Fruit fly (Drosophila melanogaster) whole organism, embryonic: ENCODE results near the gene Nrd1.

Source experiments
- CG10462 ChIP-seq: fragments of 200-800 bp; sonication (Bioruptor generic); optimal IDR thresholded peaks from 2 replicates; lab custom pipeline; 2016; ENCODE audit warnings: missing biosample characterization, missing genetic modification characterization
- CG13287 ChIP-seq: fragments of 200-800 bp; sonication (Bioruptor generic); IDR thresholded peaks from 2 replicates; pipeline ENCODE4 v1.3.6; 2022; ENCODE audit warnings: missing biosample characterization, missing genetic modification characterization; ENCODE audit not compliant: partially characterized antibody
- CG14667 ChIP-seq: fragments of 200-800 bp; sonication (Bioruptor generic); IDR thresholded peaks from 2 replicates; pipeline ENCODE4 v1.3.6; 2022; ENCODE audit warnings: missing biosample characterization, missing genetic modification characterization
- CG14710 ChIP-seq: fragments of 200-800 bp; sonication (Bioruptor generic); optimal IDR thresholded peaks from 3 replicates; lab custom pipeline; 2019; ENCODE audit warnings: missing biosample characterization, mild to moderate bottlenecking, missing genetic modification characterization, moderate library complexity
- CG17361 ChIP-seq: fragments of 200-800 bp; sonication (Bioruptor generic); IDR thresholded peaks from 3 replicates; pipeline ENCODE4 v1.3.6; 2022; ENCODE audit warnings: missing biosample characterization, missing genetic modification characterization
- CG17802 ChIP-seq: fragments of 200-800 bp; sonication (Bioruptor generic); optimal IDR thresholded peaks from 2 replicates; lab custom pipeline; 2018; ENCODE audit warnings: missing biosample characterization, mild to moderate bottlenecking, missing genetic modification characterization, moderate library complexity
- CG17912 ChIP-seq: fragments of 200-800 bp; sonication (Bioruptor generic); optimal IDR thresholded peaks from 2 replicates; lab custom pipeline; 2018; ENCODE audit warnings: missing biosample characterization, mild to moderate bottlenecking, missing genetic modification characterization
- CG18764 ChIP-seq: fragments of 200-800 bp; sonication (Bioruptor generic); optimal IDR thresholded peaks from 3 replicates; lab custom pipeline; 2016; ENCODE audit warnings: missing biosample characterization, missing genetic modification characterization
- CG2678 ChIP-seq: fragments of 200-800 bp; sonication (Bioruptor generic); optimal IDR thresholded peaks from 3 replicates; lab custom pipeline; 2019; ENCODE audit warnings: missing biosample characterization, mild to moderate bottlenecking, missing genetic modification characterization, moderate library complexity
- CG30020 ChIP-seq: fragments of 200-800 bp; optimal IDR thresholded peaks from 2 replicates; lab custom pipeline; 2019; ENCODE audit warnings: missing biosample characterization, mild to moderate bottlenecking, missing genetic modification characterization, moderate library complexity
- CG30403 ChIP-seq: fragments of 200-800 bp; sonication (Bioruptor generic); optimal IDR thresholded peaks from 3 replicates; lab custom pipeline; 2016; ENCODE audit warnings: missing biosample characterization, missing genetic modification characterization
- CG3995 ChIP-seq: fragments of 200-800 bp; sonication (Bioruptor generic); optimal IDR thresholded peaks from 3 replicates; lab custom pipeline; 2016; ENCODE audit warnings: missing biosample characterization, missing genetic modification characterization
- CG42726 ChIP-seq: fragments of 200-800 bp; sonication (Bioruptor generic); IDR thresholded peaks from 2 replicates; pipeline ENCODE4 v1.3.6; 2022; ENCODE audit warnings: missing biosample characterization, missing genetic modification characterization; ENCODE audit not compliant: partially characterized antibody
- CG4328 ChIP-seq: fragments of 200-800 bp; sonication (Bioruptor generic); optimal IDR thresholded peaks from 3 replicates; lab custom pipeline; 2017; ENCODE audit warnings: missing biosample characterization, missing genetic modification reagents, missing genetic modification characterization
- CG4820 ChIP-seq: fragments of 200-800 bp; sonication (Bioruptor generic); optimal IDR thresholded peaks from 3 replicates; lab custom pipeline; 2016; ENCODE audit warnings: missing biosample characterization, missing genetic modification characterization
- CG6683 ChIP-seq: fragments of 200-800 bp; sonication (Bioruptor generic); optimal IDR thresholded peaks from 2 replicates; lab custom pipeline; 2017; ENCODE audit warnings: missing biosample characterization, mild to moderate bottlenecking, missing genetic modification characterization, missing genetic modification reagents
- CG8281 ChIP-seq: fragments of 200-800 bp; sonication (Bioruptor generic); optimal IDR thresholded peaks from 2 replicates; lab custom pipeline; 2018; ENCODE audit warnings: missing biosample characterization, mild to moderate bottlenecking, missing genetic modification characterization, moderate library complexity
- Fer2 ChIP-seq: fragments of 200-800 bp; sonication (Bioruptor generic); optimal IDR thresholded peaks from 2 replicates; lab custom pipeline; 2018; ENCODE audit warnings: missing biosample characterization, mild to moderate bottlenecking, missing genetic modification characterization, moderate library complexity
- Hsf ChIP-seq: fragments of 200-800 bp; sonication (Bioruptor generic); optimal IDR thresholded peaks from 3 replicates; lab custom pipeline; 2016; ENCODE audit warnings: missing biosample characterization, missing genetic modification characterization
- Jarid2 ChIP-seq: fragments of 200-800 bp; sonication (Bioruptor generic); optimal IDR thresholded peaks from 3 replicates; lab custom pipeline; 2017; ENCODE audit warnings: mild to moderate bottlenecking, missing biosample characterization, missing genetic modification reagents, missing genetic modification characterization
- Med ChIP-seq: fragments of 200-800 bp; sonication (Bioruptor generic); peaks from one replicate; lab custom pipeline; 2016; ENCODE audit warnings: missing biosample characterization, missing genetic modification characterization, mild to moderate bottlenecking, inconsistent platforms, moderate library complexity
- Myb ChIP-seq: fragments of 200-800 bp; sonication (Bioruptor generic); optimal IDR thresholded peaks from 2 replicates; lab custom pipeline; 2016; ENCODE audit warnings: missing biosample characterization, missing genetic modification characterization
- Poxn ChIP-seq: fragments of 200-800 bp; sonication (Bioruptor generic); IDR thresholded peaks from 2 replicates; pipeline ENCODE4 v1.3.6; 2022; ENCODE audit warnings: missing biosample characterization, missing genetic modification characterization
- Rfx ChIP-seq: fragments of 200-800 bp; sonication (Bioruptor generic); IDR thresholded peaks from 2 replicates; pipeline ENCODE4 v1.3.6; 2022; ENCODE audit warnings: missing biosample characterization, missing genetic modification characterization
- Vsx1 ChIP-seq: fragments of 200-800 bp; sonication (Bioruptor generic); optimal IDR thresholded peaks from 2 replicates; lab custom pipeline; 2017; ENCODE audit warnings: missing biosample characterization, mild to moderate bottlenecking, missing genetic modification characterization, missing genetic modification reagents
- aop ChIP-seq: fragments of 200-800 bp; sonication (Bioruptor generic); IDR thresholded peaks from 2 replicates; pipeline ENCODE4 v1.3.6; 2022; ENCODE audit warnings: missing biosample characterization, missing genetic modification characterization
- bbx ChIP-seq: fragments of 200-800 bp; sonication (Bioruptor generic); IDR thresholded peaks from 2 replicates; pipeline ENCODE4 v1.3.6; 2022; ENCODE audit warnings: missing biosample characterization, missing genetic modification characterization; ENCODE audit not compliant: partially characterized antibody
- dpn ChIP-seq, 2 experiments: fragments of 200-800 bp; sonication (Bioruptor generic); optimal IDR thresholded peaks; 3 replicates each; lab custom pipeline; 2016; ENCODE audit warnings: missing biosample characterization in 2 of 2, missing genetic modification characterization in 2 of 2
- esg ChIP-seq: fragments of 200-800 bp; sonication (Bioruptor generic); conservative IDR thresholded peaks from 2 replicates; pipeline ENCODE4 v1.3.6; 2022; ENCODE audit warnings: missing biosample characterization, missing genetic modification characterization
- gce ChIP-seq: fragments of 200-800 bp; sonication (Bioruptor generic); IDR thresholded peaks from 3 replicates; pipeline ENCODE4 v1.3.6; 2022; ENCODE audit warnings: missing biosample characterization, missing genetic modification characterization
- gcm ChIP-seq: fragments of 200-800 bp; sonication (Bioruptor generic); optimal IDR thresholded peaks from 2 replicates; lab custom pipeline; 2019; ENCODE audit warnings: missing biosample characterization, mild to moderate bottlenecking, missing genetic modification characterization, moderate library complexity
- grn ChIP-seq: fragments of 200-800 bp; sonication (Bioruptor generic); optimal IDR thresholded peaks from 3 replicates; lab custom pipeline; 2017; ENCODE audit warnings: missing biosample characterization, missing genetic modification characterization
- ham ChIP-seq: fragments of 200-800 bp; sonication (Bioruptor generic); IDR thresholded peaks from 2 replicates; pipeline ENCODE4 v1.3.6; 2022; ENCODE audit warnings: missing biosample characterization, missing genetic modification characterization
- mam ChIP-seq: fragments of 200-800 bp; sonication (Bioruptor generic); optimal IDR thresholded peaks from 3 replicates; lab custom pipeline; 2016; ENCODE audit warnings: missing biosample characterization, missing genetic modification characterization
- psq ChIP-seq: fragments of 200-800 bp; sonication (Bioruptor generic); optimal IDR thresholded peaks from 2 replicates; lab custom pipeline; 2017; ENCODE audit warnings: missing biosample characterization, missing genetic modification characterization
- row ChIP-seq: fragments of 200-800 bp; sonication (Bioruptor generic); IDR thresholded peaks from 3 replicates; pipeline ENCODE4 v1.3.6; 2022; ENCODE audit warnings: missing biosample characterization, missing genetic modification characterization
- sd ChIP-seq: fragments of 200-800 bp; sonication (Bioruptor generic); optimal IDR thresholded peaks from 3 replicates; lab custom pipeline; 2018; ENCODE audit warnings: missing biosample characterization, mild to moderate bottlenecking, missing genetic modification characterization, moderate library complexity
- sqz ChIP-seq: fragments of 200-800 bp; sonication (Bioruptor generic); optimal IDR thresholded peaks from 3 replicates; lab custom pipeline; 2018; ENCODE audit warnings: missing biosample characterization, mild to moderate bottlenecking, missing genetic modification characterization
- stwl ChIP-seq: fragments of 200-800 bp; sonication (Bioruptor generic); optimal IDR thresholded peaks from 3 replicates; lab custom pipeline; 2018; ENCODE audit warnings: missing biosample characterization, mild to moderate bottlenecking, missing genetic modification characterization, moderate library complexity
- tna ChIP-seq: fragments of 200-800 bp; sonication (Bioruptor generic); IDR thresholded peaks from 2 replicates; pipeline ENCODE4 v1.3.6; 2022; ENCODE audit warnings: missing biosample characterization, missing genetic modification characterization; ENCODE audit not compliant: partially characterized antibody
- wek ChIP-seq: fragments of 200-800 bp; sonication (Bioruptor generic); optimal IDR thresholded peaks from 3 replicates; lab custom pipeline; 2018; ENCODE audit warnings: missing biosample characterization, mild to moderate bottlenecking, missing genetic modification characterization, moderate library complexity

Gene Nrd1

DNA sequence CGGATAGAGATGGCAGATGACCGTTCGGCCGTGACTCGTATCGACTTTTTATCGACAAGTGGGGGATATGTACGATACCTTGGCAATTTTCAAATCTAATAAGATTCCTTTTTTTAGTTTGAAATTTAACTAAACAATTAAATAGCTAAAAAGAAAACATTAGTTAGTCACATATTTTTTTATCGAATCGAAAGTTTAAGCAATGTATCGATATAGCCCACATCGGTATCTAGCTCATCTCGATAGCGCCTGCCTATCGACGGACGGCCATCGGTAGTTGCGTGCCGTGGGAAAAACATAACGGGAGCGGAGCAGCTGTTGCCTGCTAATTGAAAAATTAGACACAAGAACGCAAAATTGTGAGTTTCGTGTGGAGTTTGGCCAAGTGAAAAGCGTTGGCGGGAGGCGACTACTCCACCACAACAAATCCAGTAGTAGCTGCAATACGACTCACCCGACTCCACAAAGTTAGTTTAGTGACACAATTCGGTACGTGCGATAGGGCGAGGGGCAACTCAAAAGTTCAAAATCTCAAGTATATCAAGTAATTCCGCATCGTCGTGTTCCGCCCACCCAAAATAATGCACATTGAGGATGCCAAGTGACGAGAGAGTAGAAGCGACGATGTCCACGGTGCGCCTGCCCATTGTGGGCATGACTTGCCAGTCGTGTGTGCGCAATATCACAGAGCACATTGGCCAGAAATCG lies 13.8 kb downstream of the Nrd1 start, which contains the start of the genes CG10347 and ATP7 (continued):
- TF ChIP-seq CG8281 (tag; lab: Kevin White, UChicago) (no peak), CG13287 (GFP tag; lab: Robert Waterston, UW) (peak; percentile 96), Fer2 (tag; lab: Kevin White, UChicago) (no peak), esg (GFP tag; lab: Robert Waterston, UW) (no peak), gcm (peak; percentile 4), Rfx (GFP tag; lab: Robert Waterston, UW) (peak; percentile 21; the same call in 1 of the 2 replicates), CG3995 (GFP tag; lab: Kevin White, UChicago) (peak; percentile 94), CG4820 (no peak), CG17361 (0 out of 3 replicates have a peak, but pooled peaks have one; percentile 11), Hsf (peak; percentile 39), CG4328 (peak; percentile 17), Poxn (no peak), wek (no peak), CG18764 (GFP tag; lab: Kevin White, UChicago) (no peak), sd (tag; lab: Kevin White, UChicago) (peak; percentile 11), Med (GFP tag; lab: Kevin White, UChicago) (peak; percentile 86), sqz (GFP tag; lab: Kevin White, UChicago) (no peak), CG17912 (GFP tag; lab: Kevin White, UChicago) (no peak), CG14710 (tag; lab: Kevin White, UChicago) (peak; percentile 49), CG17802 (tag; lab: Kevin White, UChicago) (no peak), gce (GFP tag; lab: Robert Waterston, UW) (no peak), Myb (GFP tag; lab: Kevin White, UChicago) (peak; percentile 14), row (GFP tag; lab: Robert Waterston, UW) (peak; percentile 66), dpn (GFP tag; optimal IDR thresholded peaks at IDR 0.05; lab: Kevin White, UChicago) (peak in 1 of 2 experiments; percentile 36), CG6683 (GFP tag; lab: Kevin White, UChicago) (no peak), CG30403 (GFP tag; lab: Kevin White, UChicago) (peak; percentile 62), CG10462 (peak; percentile 43), CG14667 (GFP tag; lab: Robert Waterston, UW) (no peak), tna (GFP tag; lab: Robert Waterston, UW) (peak; percentile 82), grn (GFP tag; lab: Kevin White, UChicago) (peak; percentile 60), bbx (GFP tag; lab: Robert Waterston, UW) (peak; percentile 84), aop (GFP tag; lab: Robert Waterston, UW) (no peak), Jarid2 (GFP tag; lab: Kevin White, UChicago) (peak; percentile 80), ham (GFP tag; lab: Robert Waterston, UW) (no peak), CG42726 (GFP tag; lab: Robert Waterston, UW) (peak; percentile 82), stwl (tag; lab: Kevin White, UChicago) (peak; percentile 57), mam (GFP tag; lab: Kevin White, UChicago) (peak; percentile 36), CG30020 (tag; lab: Kevin White, UChicago) (peak; percentile 42), psq (no peak), Vsx1 (peak; percentile 20), CG2678 (tag; lab: Kevin White, UChicago) (peak; percentile 43)
